Worm (Caenorhabditis elegans) whole organism, L4/young adult: ENCODE results near the gene W04G3.11.

ENCODE experiments used
- dao-5 ChIP-seq: sonication (generic microtip); optimal IDR thresholded peaks from 2 replicates; lab custom pipeline; 2016; ENCODE audit warnings: missing genotype, missing genetic modification characterization, moderate library complexity, missing compliant biosample characterization
- him-1 ChIP-seq: sonication (generic microtip); optimal IDR thresholded peaks from 2 replicates; lab custom pipeline; 2016; ENCODE audit warnings: missing genotype, missing genetic modification reagents, missing genetic modification characterization, missing compliant biosample characterization

- TF ChIP-seq him-1 = no peak
- no peak for TF ChIP-seq dao-5 (tag; lab: Kevin White, UChicago)
Observed at ce11 chrX:11134750-11135394, 45.9 kb downstream of the W04G3.11 start.
